Fruit fly (Drosophila melanogaster) whole organism, embryonic: Measurements from ENCODE around the gene Hap40.
A peak's percentile ranks its signal among the peaks of the same experiment; 100 is the strongest.

ENCODE experiments used
- CG16863 ChIP-seq: fragments of 200-800 bp; sonication (Bioruptor generic); optimal IDR thresholded peaks from 3 replicates; lab custom pipeline; 2016; ENCODE audit warnings: missing biosample characterization, missing genetic modification characterization
- CG17361 ChIP-seq: fragments of 200-800 bp; sonication (Bioruptor generic); IDR thresholded peaks from 3 replicates; pipeline ENCODE4 v1.3.6; 2022; ENCODE audit warnings: missing biosample characterization, missing genetic modification characterization
- CG2120 ChIP-seq: fragments of 200-800 bp; sonication (Bioruptor generic); optimal IDR thresholded peaks from 3 replicates; lab custom pipeline; 2016; ENCODE audit warnings: missing biosample characterization, missing genetic modification characterization
- CG30431 ChIP-seq: fragments of 200-800 bp; sonication (Bioruptor generic); optimal IDR thresholded peaks from 2 replicates; lab custom pipeline; 2017; ENCODE audit warnings: missing biosample characterization, missing genetic modification characterization
- CG32532 ChIP-seq: fragments of 200-800 bp; sonication (Bioruptor generic); IDR thresholded peaks from 2 replicates; pipeline ENCODE4 v1.3.6; 2022; ENCODE audit warnings: missing biosample characterization, missing genetic modification characterization
- CG6272 ChIP-seq: fragments of 200-800 bp; sonication (Bioruptor generic); IDR thresholded peaks from 2 replicates; pipeline ENCODE4 v1.3.6; 2022; ENCODE audit warnings: missing biosample characterization, missing genetic modification characterization
- Elba2 ChIP-seq: fragments of 200-800 bp; sonication (Bioruptor generic); optimal IDR thresholded peaks from 3 replicates; lab custom pipeline; 2016; ENCODE audit warnings: missing biosample characterization, missing genetic modification characterization
- Ssrp ChIP-seq: fragments of 200-800 bp; sonication (Bioruptor generic); optimal IDR thresholded peaks from 2 replicates; lab custom pipeline; 2018; ENCODE audit warnings: missing biosample characterization, mild to moderate bottlenecking, missing genetic modification characterization, moderate library complexity
- lab ChIP-seq: fragments of 200-800 bp; sonication (Bioruptor generic); optimal IDR thresholded peaks from 3 replicates; lab custom pipeline; 2017; ENCODE audit warnings: missing biosample characterization, missing genetic modification characterization, mild to moderate bottlenecking, moderate library complexity, missing genetic modification reagents
- shn ChIP-seq: fragments of 200-800 bp; sonication (Bioruptor generic); optimal IDR thresholded peaks from 3 replicates; lab custom pipeline; 2016; ENCODE audit warnings: missing biosample characterization, missing genetic modification characterization
- vfl ChIP-seq: fragments of 200-800 bp; sonication (Bioruptor generic); optimal IDR thresholded peaks from 2 replicates; lab custom pipeline; 2016; ENCODE audit warnings: missing biosample characterization, missing genetic modification characterization

DNA sequence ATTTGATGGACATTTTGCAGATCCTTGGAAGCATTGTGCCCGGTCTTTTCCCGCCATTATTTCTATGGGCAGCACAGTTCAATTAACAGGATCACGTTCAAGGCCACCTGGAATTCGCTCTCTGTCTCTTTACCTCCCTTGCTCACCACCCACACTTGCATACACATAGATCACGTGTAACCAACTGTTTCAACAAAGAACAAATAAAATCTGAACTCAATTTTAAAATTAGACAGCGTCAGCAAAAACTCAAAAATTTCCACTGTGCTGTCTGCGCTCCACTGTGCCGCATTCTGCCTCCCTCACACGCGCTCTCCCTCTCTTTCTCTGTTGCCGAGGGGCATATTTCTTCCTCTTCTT is 5.7 kb downstream of the Hap40 start:
- TF ChIP-seq lab (GFP tag; lab: Kevin White, UChicago), result no peak
- TF ChIP-seq CG2120 (GFP tag; lab: Kevin White, UChicago), result peak; percentile 8
- no peak for TF ChIP-seq vfl (GFP tag; lab: Kevin White, UChicago)
- TF ChIP-seq Elba2, result no peak
- no peak for TF ChIP-seq shn (GFP tag; lab: Kevin White, UChicago)
- no peak for TF ChIP-seq CG30431 (GFP tag; lab: Kevin White, UChicago)
- no peak for TF ChIP-seq CG6272 (GFP tag; lab: Robert Waterston, UW)
- no peak for TF ChIP-seq CG17361 (GFP tag; lab: Robert Waterston, UW)
- TF ChIP-seq Ssrp (tag; lab: Kevin White, UChicago), result no peak
- no peak for TF ChIP-seq CG16863 (GFP tag; lab: Kevin White, UChicago)
- peak; percentile 34; the same call in 1 of the 2 replicates for TF ChIP-seq CG32532 (GFP tag; lab: Robert Waterston, UW)
